Fruit fly (Drosophila melanogaster): ENCODE data around the gene CG31913.

DNA sequence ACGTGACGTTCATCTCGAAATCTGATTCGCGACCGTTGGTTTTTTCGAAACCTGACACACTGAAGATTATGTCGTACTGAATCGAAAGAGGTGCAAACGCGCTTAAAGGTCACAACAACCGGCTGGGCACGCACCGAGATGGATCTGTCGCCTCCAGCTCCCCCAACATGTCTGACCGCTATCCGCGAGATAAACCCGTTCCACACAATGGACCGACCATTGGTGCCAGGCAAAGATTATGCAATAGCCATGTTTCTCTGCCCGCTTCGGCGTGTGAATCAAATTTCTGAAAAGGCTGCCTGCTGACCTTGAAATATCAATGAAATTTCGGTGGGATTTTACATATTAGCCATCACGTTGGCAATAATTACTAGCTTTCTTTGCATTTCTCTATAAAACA lies 18.7 kb upstream of the CG31913 start:
- TF ChIP-seq CG8478 (optimal IDR thresholded peaks at IDR 0.05) (no peak), psq (optimal IDR thresholded peaks at IDR 0.05) (no peak), EcR (GFP tag; optimal IDR thresholded peaks at IDR 0.05) (no peak), usp (GFP tag; optimal IDR thresholded peaks at IDR 0.05) (no peak), pan (optimal IDR thresholded peaks at IDR 0.05) (no peak)
